Worm (Caenorhabditis elegans) whole organism, L3 larva: ENCODE results near the gene C15H9.11.
A peak's percentile ranks its signal among the peaks of the same experiment; 100 is the strongest.

ENCODE experiments used
- ceh-28 ChIP-seq: fragments of 150-350 bp; optimal IDR thresholded peaks from 2 replicates; lab custom pipeline; 2014; ENCODE audit warnings: missing biosample characterization, missing genetic modification reagents, missing genetic modification characterization
- ceh-9 ChIP-seq: sonication (generic microtip); optimal IDR thresholded peaks from 2 replicates; lab custom pipeline; 2018; ENCODE audit warnings: missing biosample characterization, missing genetic modification characterization
- elt-2 ChIP-seq: sonication (generic microtip); optimal IDR thresholded peaks from 2 replicates; lab custom pipeline; 2016; ENCODE audit warnings: missing genetic modification reagents, mild to moderate bottlenecking, missing genetic modification characterization, missing compliant biosample characterization
- fkh-2 ChIP-seq: fragments of 150-350 bp; optimal IDR thresholded peaks from 2 replicates; lab custom pipeline; 2014; ENCODE audit warnings: missing biosample characterization, missing genetic modification reagents, missing genetic modification characterization
- hmg-11 ChIP-seq: sonication (generic microtip); optimal IDR thresholded peaks from 2 replicates; lab custom pipeline; 2016; ENCODE audit warnings: missing genetic modification characterization, missing compliant biosample characterization
- jun-1 ChIP-seq: fragments of 150-350 bp; optimal IDR thresholded peaks from 2 replicates; lab custom pipeline; 2014; ENCODE audit warnings: missing biosample characterization, missing genetic modification reagents, missing genetic modification characterization
- lin-39 ChIP-seq: fragments of 150-350 bp; optimal IDR thresholded peaks from 2 replicates; lab custom pipeline; 2018; ENCODE audit warnings: missing biosample characterization, missing genetic modification reagents, missing genetic modification characterization
- nfya-1 ChIP-seq: sonication (generic microtip); optimal IDR thresholded peaks from 2 replicates; lab custom pipeline; 2017; ENCODE audit warnings: missing genetic modification characterization, mild to moderate bottlenecking, missing compliant biosample characterization, antibody characterized with exemption, moderate library complexity; ENCODE audit not compliant: insufficient read depth
- nhr-237 ChIP-seq: fragments of 150-350 bp; optimal IDR thresholded peaks from 2 replicates; lab custom pipeline; 2014; ENCODE audit warnings: missing biosample characterization, missing genetic modification characterization
- nhr-25 ChIP-seq: sonication (generic microtip); optimal IDR thresholded peaks from 2 replicates; lab custom pipeline; 2017; ENCODE audit warnings: missing biosample characterization, missing genetic modification characterization
- nhr-76 ChIP-seq: fragments of 150-350 bp; sonication (generic microtip); optimal IDR thresholded peaks from 5 replicates; lab custom pipeline; 2014; ENCODE audit warnings: missing biosample characterization, missing genetic modification characterization
- pha-4 ChIP-seq: fragments of 150-350 bp; optimal IDR thresholded peaks from 2 replicates; lab custom pipeline; 2014; ENCODE audit warnings: missing biosample characterization, missing genetic modification reagents, missing genetic modification characterization
- pqm-1 ChIP-seq: fragments of 150-350 bp; optimal IDR thresholded peaks from 2 replicates; lab custom pipeline; 2017; ENCODE audit warnings: missing biosample characterization, missing genetic modification characterization, inconsistent platforms
- sea-2 ChIP-seq: fragments of 150-350 bp; sonication (generic microtip); optimal IDR thresholded peaks from 4 replicates; lab custom pipeline; 2014; ENCODE audit warnings: missing biosample characterization, missing genetic modification reagents, missing genetic modification characterization
- snpc-4 ChIP-seq: fragments of 150-350 bp; optimal IDR thresholded peaks from 2 replicates; lab custom pipeline; 2014; ENCODE audit warnings: missing biosample characterization, missing genetic modification characterization
- ztf-11 ChIP-seq: fragments of 150-350 bp; optimal IDR thresholded peaks from 2 replicates; lab custom pipeline; 2014; ENCODE audit warnings: missing biosample characterization, missing genetic modification characterization
- ztf-4 ChIP-seq: fragments of 150-350 bp; optimal IDR thresholded peaks from 2 replicates; lab custom pipeline; 2014; ENCODE audit warnings: missing biosample characterization, missing genetic modification characterization

Gene C15H9.11

ce11 chrX:6057580-6058305 is 45.5 kb downstream of the C15H9.11 start, which contains the start of gene gln-1:
gln-1 (plus strand) TSS chrX:6058255.
- TF ChIP-seq nhr-76 (no peak), ztf-11 (tag; lab: Kevin White, UChicago) (no peak), pqm-1 (tag; lab: Kevin White, UChicago) (peak; percentile 87), nfya-1 (tag; lab: Kevin White, UChicago) (peak; percentile 8), nhr-237 (tag; lab: Kevin White, UChicago) (no peak), jun-1 (peak; percentile 47), elt-2 (tag; lab: Kevin White, UChicago) (peak; percentile 87), pha-4 (tag; lab: Kevin White, UChicago) (peak; percentile 64), ztf-4 (tag; lab: Kevin White, UChicago) (no peak), sea-2 (no peak), ceh-9 (tag; lab: Kevin White, UChicago) (no peak), hmg-11 (no peak), lin-39 (tag; lab: Kevin White, UChicago) (no peak), fkh-2 (no peak), snpc-4 (tag; lab: Kevin White, UChicago) (no peak), ceh-28 (no peak), nhr-25 (tag; lab: Kevin White, UChicago) (no peak)
- TF ChIP-seq, all 47 proteins: peak for 5
